Worm (Caenorhabditis elegans) whole organism, L4/young adult: ENCODE data around the gene ZK1193.2.

Experiments used
- W03F9.2 ChIP-seq: fragments of 150-350 bp; optimal IDR thresholded peaks from 2 replicates; lab custom pipeline; 2014; ENCODE audit warnings: missing biosample characterization, missing genetic modification characterization
- him-1 ChIP-seq: sonication (generic microtip); optimal IDR thresholded peaks from 2 replicates; lab custom pipeline; 2016; ENCODE audit warnings: missing genotype, missing genetic modification reagents, missing genetic modification characterization, missing compliant biosample characterization

- TF ChIP-seq W03F9.2 (tag; lab: Kevin White, UChicago) (no peak), him-1 (tag; lab: Kevin White, UChicago) (no peak)
Observed at ce11 chrX:388728-389127, 36.7 kb downstream of the ZK1193.2 start, which contains the start of gene ceh-93.
